Worm (Caenorhabditis elegans): Measurements from ENCODE around the gene pgp-14.

DNA sequence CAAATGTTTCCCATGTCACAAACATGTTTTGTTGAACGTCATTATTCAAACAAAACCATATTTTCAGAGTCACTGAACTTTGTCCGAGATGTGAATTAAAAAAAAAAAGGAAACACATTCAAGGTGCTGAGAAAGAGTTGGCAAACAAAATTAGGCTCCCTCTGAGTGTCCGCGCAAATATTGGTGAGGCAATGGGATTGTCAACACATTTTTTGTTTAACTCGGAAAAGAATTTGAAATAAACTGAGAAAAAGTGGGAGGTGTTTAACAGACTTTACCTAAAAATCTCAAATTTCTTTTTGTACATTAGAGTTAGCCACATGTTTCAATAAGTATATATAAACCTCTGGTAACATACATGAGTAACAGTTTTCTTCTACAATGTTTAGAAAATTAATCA lies 44.4 kb upstream of the pgp-14 start, which contains the start of gene abf-6:
- TF ChIP-seq ref-1 (GFP tag; conservative IDR thresholded peaks at IDR 0.05) = no peak
- no peak for TF ChIP-seq flt-1 (GFP tag; IDR thresholded peaks at IDR 0.05)
- no peak for TF ChIP-seq klf-2 (GFP tag; conservative IDR thresholded peaks at IDR 0.05)
- TF ChIP-seq ztf-23 (GFP tag; IDR thresholded peaks at IDR 0.05) = no peak
- no peak for TF ChIP-seq tab-1 (GFP tag; IDR thresholded peaks at IDR 0.05)
- no peak for TF ChIP-seq ztf-29 (GFP tag; IDR thresholded peaks at IDR 0.05)
- no peak for TF ChIP-seq med-1 (GFP tag; optimal IDR thresholded peaks at IDR 0.05; ENCODE audit: insufficient read depth)
- TF ChIP-seq T22C8.4 (GFP tag; IDR thresholded peaks at IDR 0.05) = no peak
